Worm (Caenorhabditis elegans) whole organism, dauer: ENCODE results near the gene col-133.

Experiments
- unc-62 ChIP-seq: sonication (generic microtip); optimal IDR thresholded peaks from 2 replicates; lab custom pipeline; 2017; ENCODE audit warnings: missing biosample characterization, missing genetic modification reagents, missing genetic modification characterization

col-133 gene

DNA sequence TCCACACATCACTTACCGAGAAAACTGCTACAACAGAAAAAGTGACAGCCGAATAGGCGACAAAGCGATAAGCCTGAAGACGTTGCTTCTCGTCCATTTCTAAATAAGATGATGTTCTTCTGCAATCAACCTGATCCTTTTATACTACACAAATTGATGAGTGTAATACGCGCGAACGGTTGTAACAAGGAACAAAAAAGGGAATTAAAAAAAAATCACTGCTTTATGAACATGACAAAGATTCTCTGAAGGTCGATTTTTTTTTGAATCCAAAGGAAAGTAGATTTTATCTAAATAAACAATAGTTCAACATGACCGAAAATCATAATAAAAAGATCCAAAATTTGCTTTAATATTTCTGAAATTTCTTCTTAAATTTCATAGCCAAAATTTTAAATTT, at the start of gene col-133:
Gene col-133, minus strand, starts transcription at position 101 of the 400 bp plus-strand sequence.
- no peak for TF ChIP-seq unc-62 (GFP tag; lab: Kevin White, UChicago)

ce11 chrIV:14145594-14145993, 46.4 kb upstream of the col-133 start, which contains the start of gene oac-37:
oac-37 (plus strand) TSS chrIV:14145894.
- TF ChIP-seq unc-62 (GFP tag; lab: Kevin White, UChicago), result no peak

DNA sequence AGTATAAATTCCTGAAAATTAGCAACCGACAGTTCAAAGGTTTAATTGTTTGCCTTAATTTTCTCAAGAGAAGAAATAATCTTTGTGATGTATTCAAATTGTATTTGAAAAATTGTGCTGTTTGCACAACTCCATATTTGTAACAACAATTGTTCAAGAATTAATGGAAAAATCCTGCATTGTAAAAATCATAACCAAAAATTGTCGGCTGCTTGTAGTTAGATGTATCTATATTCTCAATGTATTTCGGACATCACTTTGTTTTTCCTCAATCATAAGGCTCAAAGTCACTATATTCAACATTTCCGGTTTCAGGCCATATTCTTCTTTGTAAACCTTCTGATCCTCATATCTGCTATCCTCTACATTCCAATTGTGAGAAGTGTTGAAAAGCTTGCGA, 43.9 kb upstream of the col-133 start:
- TF ChIP-seq unc-62 (GFP tag; lab: Kevin White, UChicago), result no peak

DNA sequence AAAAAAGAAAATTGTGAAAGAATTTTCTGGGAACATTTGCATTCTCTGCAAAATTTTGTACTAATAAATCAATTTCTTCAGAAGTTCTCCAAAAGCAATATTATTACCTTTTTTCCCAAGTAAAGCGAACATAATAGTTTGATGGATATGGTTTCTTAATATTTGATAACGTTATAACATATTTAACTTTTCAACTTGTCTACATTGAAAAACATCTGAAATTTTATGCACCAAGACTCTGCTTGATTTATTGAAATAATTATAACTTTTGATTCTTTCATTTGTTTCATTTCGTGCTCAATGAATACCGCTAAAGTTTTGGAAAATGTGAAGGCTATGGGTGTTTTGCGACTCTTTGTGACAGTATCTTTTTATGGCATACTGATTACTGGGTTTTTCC, 37.9 kb upstream of the col-133 start, which contains the start of gene srz-31:
Gene srz-31, plus strand, starts transcription at position 301 of the 400 bp plus-strand sequence.
- TF ChIP-seq unc-62 (GFP tag; lab: Kevin White, UChicago), result no peak

DNA sequence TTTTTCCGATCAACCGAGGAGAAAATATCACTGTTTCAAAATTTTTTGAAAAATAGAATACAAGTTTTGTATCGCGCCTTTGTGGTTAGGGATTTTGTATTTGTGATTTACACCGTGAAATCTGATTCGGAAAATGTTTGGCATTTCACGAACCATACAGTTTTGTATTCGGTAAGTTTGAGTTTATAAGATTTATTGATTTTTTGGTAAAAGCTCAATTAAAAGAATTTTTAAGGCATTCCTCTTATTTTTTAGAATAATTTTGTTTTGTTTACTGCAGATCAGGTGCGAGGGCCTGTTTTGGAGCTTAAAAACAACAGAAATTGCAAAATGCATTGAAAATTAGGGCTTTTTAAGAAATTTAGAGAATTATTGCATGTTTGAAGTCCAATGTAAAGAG, 34.2 kb upstream of the col-133 start:
- no peak for TF ChIP-seq unc-62 (GFP tag; lab: Kevin White, UChicago)

DNA sequence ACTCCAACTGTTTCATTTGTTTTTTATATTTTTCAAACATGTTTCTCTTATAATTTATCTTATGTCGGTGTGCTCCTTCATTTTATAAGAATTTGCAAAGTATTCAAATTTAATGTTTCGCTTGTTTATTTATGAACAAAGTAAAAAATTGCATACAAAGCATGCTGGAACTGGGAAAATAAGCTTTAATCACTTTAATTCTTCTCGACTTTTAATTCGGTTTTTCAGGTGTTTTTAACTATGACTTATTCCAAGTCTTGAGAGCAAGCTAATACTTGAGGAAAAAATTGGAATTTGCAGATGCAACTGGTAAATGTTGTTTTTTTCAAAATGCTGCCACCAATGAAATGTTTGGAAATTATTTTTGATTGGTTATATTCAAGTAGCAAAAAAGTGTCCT, 32.6 kb upstream of the col-133 start, which contains the start of gene srz-59:
Gene srz-59, plus strand, starts transcription at position 301 of the 400 bp plus-strand sequence.
- no peak for TF ChIP-seq unc-62 (GFP tag; lab: Kevin White, UChicago)

ce11 chrIV:14129091-14129490, 29.9 kb upstream of the col-133 start, which contains the start of gene srz-42:
srz-42 (plus strand) TSS chrIV:14129391.
- TF ChIP-seq unc-62 (GFP tag; lab: Kevin White, UChicago), result no peak

ce11 chrIV:14127805-14128610, 28.9 kb upstream of the col-133 start, which contains the start of gene H12I19.115:
H12I19.115 (minus strand) TSS chrIV:14127855.
- TF ChIP-seq unc-62 (GFP tag; lab: Kevin White, UChicago), result no peak

- no peak for TF ChIP-seq unc-62 (GFP tag; lab: Kevin White, UChicago)
Measured at ce11 chrIV:14123956-14124355, 24.8 kb upstream of the col-133 start, which contains the start of gene nkcc-1. nkcc-1 (minus strand) TSS chrIV:14124056.

ce11 chrIV:14119327-14119726, 20.2 kb upstream of the col-133 start:
- TF ChIP-seq unc-62 (GFP tag; lab: Kevin White, UChicago), result no peak

DNA sequence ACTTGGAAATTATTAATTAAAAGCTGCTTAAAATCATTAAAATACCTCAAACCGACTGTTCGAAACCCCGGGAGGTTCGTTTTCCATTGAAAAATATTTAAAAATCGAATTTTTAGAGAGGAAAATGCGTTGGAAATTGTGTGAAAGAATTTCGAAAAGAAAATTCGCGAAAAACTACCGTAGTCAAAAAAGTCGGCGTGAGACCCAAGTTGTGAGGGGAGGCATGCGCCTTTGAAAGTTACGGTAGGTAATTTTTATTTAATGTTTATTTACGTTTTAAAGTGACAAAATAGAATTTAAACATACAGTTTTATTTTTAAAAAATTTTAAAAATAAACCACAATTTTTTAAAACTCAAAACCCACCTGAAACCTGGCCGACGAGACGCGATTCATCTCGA, 16.4 kb upstream of the col-133 start:
- no peak for TF ChIP-seq unc-62 (GFP tag; lab: Kevin White, UChicago)

DNA sequence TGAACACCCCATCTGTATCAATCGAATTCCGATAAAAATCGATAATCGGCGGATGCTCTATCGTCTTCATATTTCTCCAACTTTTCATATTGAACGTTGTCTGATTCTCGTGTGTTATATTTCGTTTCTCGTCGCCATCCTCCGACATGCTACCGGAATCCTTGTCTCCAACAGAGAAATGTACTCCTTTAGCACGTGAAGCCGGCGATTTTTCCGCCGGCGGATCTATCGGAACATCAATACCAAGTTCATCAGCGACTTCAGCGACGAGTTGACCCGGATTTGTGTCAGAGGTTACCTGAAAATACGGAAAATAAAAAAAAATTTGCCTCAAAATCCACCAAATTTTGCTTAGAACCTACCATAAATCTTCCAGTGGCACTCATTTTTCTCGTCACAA, 15.9 kb upstream of the col-133 start:
- TF ChIP-seq unc-62 (GFP tag; lab: Kevin White, UChicago), result no peak

DNA sequence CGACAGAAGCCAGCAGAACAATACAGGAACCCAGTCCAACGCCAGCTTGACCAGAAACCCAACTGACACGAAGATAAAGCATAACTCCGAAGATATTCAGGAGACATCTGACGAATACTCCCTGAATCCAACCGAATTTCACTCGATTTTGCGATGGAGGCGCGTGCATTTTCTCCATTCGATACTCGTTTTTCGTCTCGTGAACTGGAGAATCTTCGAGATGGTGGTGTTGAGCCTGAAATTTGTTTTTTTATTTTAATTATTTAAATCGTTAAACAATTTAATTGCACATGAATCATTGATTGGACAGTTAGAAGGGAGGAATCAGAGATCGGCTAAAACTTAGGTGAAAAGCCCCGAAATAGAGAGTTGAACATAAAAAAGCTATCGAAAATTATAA, 15.2 kb upstream of the col-133 start:
- TF ChIP-seq unc-62 (GFP tag; lab: Kevin White, UChicago), result no peak

- no peak for TF ChIP-seq unc-62 (GFP tag; lab: Kevin White, UChicago)
Measured at ce11 chrIV:14113621-14114020, 14.5 kb upstream of the col-133 start.

DNA sequence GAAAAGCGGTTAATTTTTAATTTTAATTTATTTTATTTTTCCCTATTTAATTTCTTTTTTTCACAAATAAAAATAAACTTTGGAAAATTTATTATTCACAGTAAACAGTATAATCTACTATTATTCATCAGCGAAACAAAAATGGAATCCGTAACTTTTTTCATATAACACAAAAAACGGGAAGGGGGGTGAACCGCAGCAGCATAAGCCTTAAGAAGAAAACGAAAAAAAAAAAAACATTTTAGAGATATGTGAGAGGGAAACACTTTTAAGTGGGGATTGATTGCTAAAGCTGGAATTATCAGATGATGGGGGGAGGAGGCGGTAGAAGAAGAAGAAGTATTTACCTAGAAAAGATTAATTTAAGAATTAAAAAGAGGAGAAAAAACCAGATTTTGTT, 8.5 kb upstream of the col-133 start:
- no peak for TF ChIP-seq unc-62 (GFP tag; lab: Kevin White, UChicago)

DNA sequence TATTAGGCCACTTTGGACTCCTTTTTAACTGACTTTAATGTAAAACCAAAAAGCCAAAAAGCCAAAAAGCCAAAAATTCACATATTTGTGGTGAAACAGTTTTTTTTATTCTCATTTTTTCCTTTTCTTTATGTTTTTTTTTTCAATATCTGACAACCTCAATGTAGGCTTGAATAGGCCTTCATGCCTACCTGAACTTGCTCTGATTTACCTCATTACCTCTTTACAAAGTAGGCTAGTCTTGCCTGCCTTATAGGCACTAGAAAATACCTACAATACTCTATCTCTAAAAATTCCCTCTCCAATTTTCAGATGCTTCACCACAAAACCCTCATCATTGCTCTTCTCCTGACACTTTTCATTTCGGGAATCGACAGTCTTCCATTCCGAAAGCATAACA, 7.1 kb upstream of the col-133 start, which contains the start of gene ins-34:
Gene ins-34, plus strand, starts transcription at position 301 of the 400 bp plus-strand sequence.
- TF ChIP-seq unc-62 (GFP tag; lab: Kevin White, UChicago), result no peak

ce11 chrIV:14104745-14105144, 5.6 kb upstream of the col-133 start:
- TF ChIP-seq unc-62 (GFP tag; lab: Kevin White, UChicago), result no peak
